Worm (Caenorhabditis elegans): ENCODE measurements around the gene ZC13.1.

DNA sequence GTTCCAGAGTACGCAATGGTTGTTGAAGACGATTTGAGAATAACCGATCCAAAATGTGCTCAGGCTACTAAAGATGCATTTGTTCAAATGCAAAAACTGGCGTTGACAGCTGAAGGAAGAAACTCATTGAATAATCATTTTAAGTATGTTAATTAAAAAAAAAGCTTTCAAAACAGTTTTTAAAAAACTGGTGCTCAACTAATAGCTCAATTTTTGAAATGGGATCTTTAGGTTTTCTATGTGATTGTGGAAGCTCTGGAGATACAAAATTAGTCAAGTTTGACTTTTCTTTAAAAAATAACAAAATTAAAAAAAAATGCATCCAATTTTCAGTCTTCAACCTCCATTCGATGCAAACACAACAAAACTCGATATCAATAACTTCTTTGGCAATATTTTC is 3.4 kb upstream of the ZC13.1 start:
- TF ChIP-seq nhr-12 (tag; optimal IDR thresholded peaks at IDR 0.05) = no peak
- no peak for TF ChIP-seq ets-5 (GFP tag; IDR thresholded peaks at IDR 0.05)
- no peak for TF ChIP-seq C34B4.2 (tag; optimal IDR thresholded peaks at IDR 0.05)
- no peak for TF ChIP-seq lin-14 (GFP tag; optimal IDR thresholded peaks at IDR 0.05)
- no peak for TF ChIP-seq pqm-1 (tag; optimal IDR thresholded peaks at IDR 0.05)
- TF ChIP-seq ceh-82 (tag; optimal IDR thresholded peaks at IDR 0.05) = no peak
- no peak for TF ChIP-seq mdl-1 (tag; optimal IDR thresholded peaks at IDR 0.05)
- no peak for TF ChIP-seq nhr-237 (tag; optimal IDR thresholded peaks at IDR 0.05)
- no peak for TF ChIP-seq lin-13 (GFP tag; optimal IDR thresholded peaks at IDR 0.05)
- no peak for TF ChIP-seq ama-1 (optimal IDR thresholded peaks at IDR 0.05)
- TF ChIP-seq egl-27 (tag; optimal IDR thresholded peaks at IDR 0.05) = no peak
- TF ChIP-seq nhr-71 (tag; optimal IDR thresholded peaks at IDR 0.05) = no peak
- no peak for TF ChIP-seq zag-1 (tag; optimal IDR thresholded peaks at IDR 0.05)
- TF ChIP-seq elt-3 (tag; optimal IDR thresholded peaks at IDR 0.05) = no peak

Measured in whole organism, L1 larva.